Worm (Caenorhabditis elegans): ENCODE data around the gene mutd-1.

- TF ChIP-seq skn-1 (tag; optimal IDR thresholded peaks at IDR 0.05) (no peak), zag-1 (tag; optimal IDR thresholded peaks at IDR 0.05) (no peak), mep-1 (tag; optimal IDR thresholded peaks at IDR 0.05) (no peak), snpc-4 (tag; optimal IDR thresholded peaks at IDR 0.05) (no peak), fos-1 (tag; optimal IDR thresholded peaks at IDR 0.05) (no peak), cey-2 (tag; optimal IDR thresholded peaks at IDR 0.05; ENCODE audit: borderline replicate concordance, insufficient read depth) (no peak), ZK546.5 (tag; optimal IDR thresholded peaks at IDR 0.05) (no peak)
Measured at ce11 chrIV:7114599-7114998, 19.3 kb downstream of the mutd-1 start, which contains the start of gene nas-8.
